Fruit fly (Drosophila melanogaster) whole organism, adult: Measurements from ENCODE around the gene Mnn1.

Source experiments
- CG11617 ChIP-seq: fragments of 200-800 bp; sonication (Bioruptor generic); optimal IDR thresholded peaks from 2 replicates; lab custom pipeline; 2017; ENCODE audit warnings: mild to moderate bottlenecking, missing biosample characterization, missing genetic modification reagents, missing genetic modification characterization
- CG12768 ChIP-seq: fragments of 200-800 bp; sonication (Bioruptor generic); optimal IDR thresholded peaks from 2 replicates; lab custom pipeline; 2017; ENCODE audit warnings: missing biosample characterization, missing genetic modification characterization, mild to moderate bottlenecking, moderate library complexity, missing genetic modification reagents
- CG14711 ChIP-seq: fragments of 200-800 bp; sonication (Bioruptor generic); optimal IDR thresholded peaks from 2 replicates; lab custom pipeline; 2018; ENCODE audit warnings: missing biosample characterization, mild to moderate bottlenecking, missing genetic modification characterization, moderate library complexity
- CG1620 ChIP-seq: fragments of 200-800 bp; sonication (Bioruptor generic); optimal IDR thresholded peaks from 2 replicates; lab custom pipeline; 2016; ENCODE audit warnings: missing biosample characterization, missing genetic modification characterization
- CG33017 ChIP-seq: fragments of 200-800 bp; sonication (Bioruptor generic); optimal IDR thresholded peaks from 2 replicates; lab custom pipeline; 2018; ENCODE audit warnings: missing biosample characterization, mild to moderate bottlenecking, missing genetic modification characterization, moderate library complexity
- CG5204 ChIP-seq: fragments of 200-800 bp; sonication (Bioruptor generic); optimal IDR thresholded peaks from 2 replicates; lab custom pipeline; 2016; ENCODE audit warnings: missing biosample characterization, missing genetic modification characterization
- CG7045 ChIP-seq: fragments of 200-800 bp; sonication (Bioruptor generic); optimal IDR thresholded peaks from 2 replicates; lab custom pipeline; 2017; ENCODE audit warnings: missing biosample characterization, mild to moderate bottlenecking, missing genetic modification characterization
- CG7101 ChIP-seq: fragments of 200-800 bp; sonication (Bioruptor generic); optimal IDR thresholded peaks from 2 replicates; lab custom pipeline; 2018; ENCODE audit warnings: missing biosample characterization, mild to moderate bottlenecking, missing genetic modification characterization, moderate library complexity
- Clk ChIP-seq: fragments of 200-800 bp; sonication (Bioruptor generic); optimal IDR thresholded peaks from 2 replicates; lab custom pipeline; 2017; ENCODE audit warnings: missing biosample characterization, missing genetic modification characterization
- Crg-1 ChIP-seq: fragments of 200-800 bp; sonication (Bioruptor generic); optimal IDR thresholded peaks from 2 replicates; lab custom pipeline; 2016; ENCODE audit warnings: missing biosample characterization, missing genetic modification characterization
- Hr96 ChIP-seq: fragments of 200-800 bp; sonication (Bioruptor generic); optimal IDR thresholded peaks from 2 replicates; lab custom pipeline; 2016; ENCODE audit warnings: missing biosample characterization, missing genetic modification characterization
- Mnt ChIP-seq: fragments of 200-800 bp; sonication (Bioruptor generic); optimal IDR thresholded peaks from 2 replicates; lab custom pipeline; 2016; ENCODE audit warnings: missing biosample characterization, mild to moderate bottlenecking, missing genetic modification characterization
- bab1 ChIP-seq: fragments of 200-800 bp; sonication (Bioruptor generic); optimal IDR thresholded peaks from 3 replicates; lab custom pipeline; 2019; ENCODE audit warnings: missing biosample characterization, mild to moderate bottlenecking, missing genetic modification characterization, moderate library complexity
- cic ChIP-seq: fragments of 200-800 bp; sonication (Bioruptor generic); optimal IDR thresholded peaks from 2 replicates; lab custom pipeline; 2017; ENCODE audit warnings: missing biosample characterization, mild to moderate bottlenecking, missing genetic modification characterization, moderate library complexity
- cnc ChIP-seq, 2 experiments: fragments of >200 bp; optimal IDR thresholded peaks; 2 replicates each; lab custom pipeline; 2017
- kay ChIP-seq: fragments of 200-800 bp; sonication (Bioruptor generic); peaks from one replicate; lab custom pipeline; 2016; ENCODE audit warnings: missing biosample characterization, missing genetic modification characterization, borderline replicate concordance
- ovo ChIP-seq: fragments of 200-800 bp; sonication (Bioruptor generic); optimal IDR thresholded peaks from 2 replicates; lab custom pipeline; 2016; ENCODE audit warnings: missing biosample characterization, missing genetic modification characterization
- pad ChIP-seq: fragments of 200-800 bp; sonication (Bioruptor generic); optimal IDR thresholded peaks from 3 replicates; lab custom pipeline; 2017; ENCODE audit warnings: missing biosample characterization, missing genetic modification characterization, mild to moderate bottlenecking, moderate library complexity, missing genetic modification reagents
- tj ChIP-seq: fragments of 200-800 bp; sonication (Bioruptor generic); optimal IDR thresholded peaks from 3 replicates; lab custom pipeline; 2017; ENCODE audit warnings: missing biosample characterization, mild to moderate bottlenecking, missing genetic modification characterization, moderate library complexity
- toe ChIP-seq: fragments of 200-800 bp; sonication (Bioruptor generic); optimal IDR thresholded peaks from 2 replicates; lab custom pipeline; 2016; ENCODE audit warnings: missing biosample characterization, missing genetic modification characterization

The Mnn1 gene

dm6 chr2L:7028440-7028839 lies 27.7 kb upstream of the Mnn1 start:
- TF ChIP-seq CG12768: peak; percentile 74
- no peak for TF ChIP-seq CG7101 (tag; lab: Kevin White, UChicago)
- TF ChIP-seq cnc (optimal IDR thresholded peaks at IDR 0.05; lab: Kevin White, UChicago): no peak

DNA sequence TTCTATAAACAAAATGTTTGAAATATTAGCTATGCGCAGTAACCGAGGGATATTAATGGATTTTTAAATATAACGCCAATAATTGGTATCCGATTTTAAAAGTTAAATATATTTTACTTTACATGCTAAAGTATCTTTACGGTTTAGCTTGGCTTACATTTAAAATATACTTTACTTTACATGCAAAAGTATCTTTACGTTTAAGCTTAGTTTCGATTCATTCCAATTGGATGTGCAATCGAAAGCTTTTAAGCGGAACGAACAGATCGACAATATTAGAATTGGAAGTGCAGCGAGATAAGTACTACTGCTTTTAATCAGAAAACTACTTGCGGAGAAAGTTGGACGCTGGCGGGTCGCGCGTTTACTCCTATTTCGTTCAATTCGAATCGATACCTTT lies 27.1 kb upstream of the Mnn1 start:
- TF ChIP-seq Mnt (GFP tag; lab: Kevin White, UChicago): no peak
- no peak for TF ChIP-seq bab1 (GFP tag; lab: Kevin White, UChicago)
- no peak for TF ChIP-seq CG1620 (GFP tag; lab: Kevin White, UChicago)
- no peak for TF ChIP-seq cnc (optimal IDR thresholded peaks at IDR 0.05; lab: Kevin White, UChicago)
- TF ChIP-seq CG5204: no peak
- TF ChIP-seq toe (GFP tag; lab: Kevin White, UChicago): no peak
- TF ChIP-seq Crg-1 (GFP tag; lab: Kevin White, UChicago): no peak
- no peak for TF ChIP-seq CG11617 (GFP tag; lab: Kevin White, UChicago)
- no peak for TF ChIP-seq CG33017 (tag; lab: Kevin White, UChicago)
- TF ChIP-seq Clk: no peak
- no peak for TF ChIP-seq ovo (GFP tag; lab: Kevin White, UChicago)
- no peak for TF ChIP-seq CG14711 (tag; lab: Kevin White, UChicago)
- TF ChIP-seq Hr96: no peak
- TF ChIP-seq CG12768: no peak
- TF ChIP-seq tj (GFP tag; lab: Kevin White, UChicago): no peak
- TF ChIP-seq kay (GFP tag; lab: Kevin White, UChicago): no peak
- TF ChIP-seq cic (GFP tag; lab: Kevin White, UChicago): no peak
- no peak for TF ChIP-seq CG7101 (tag; lab: Kevin White, UChicago)
- TF ChIP-seq CG7045 (GFP tag; lab: Kevin White, UChicago): no peak
- no peak for TF ChIP-seq pad (GFP tag; lab: Kevin White, UChicago)

DNA sequence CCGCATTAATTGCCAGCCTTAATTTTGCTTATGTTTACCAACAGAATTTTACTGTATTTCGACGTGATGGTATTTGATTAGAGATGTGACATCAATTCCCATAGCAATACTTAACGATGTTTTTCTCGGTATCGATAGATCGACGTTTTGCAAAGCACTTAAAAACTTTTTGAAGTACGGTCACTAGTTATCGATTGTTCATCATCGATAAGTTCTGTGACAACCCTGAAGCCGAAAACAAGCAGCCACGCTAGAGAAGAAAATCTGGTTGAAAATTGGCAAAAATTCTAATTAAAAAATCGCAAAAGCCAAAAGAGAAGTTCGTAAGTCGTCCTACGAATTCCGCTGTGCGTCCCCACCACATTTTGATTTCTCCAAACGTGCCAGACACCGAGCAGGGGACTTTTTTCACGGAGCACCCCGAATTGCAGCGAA lies 23.6 kb upstream of the Mnn1 start, which contains the start of the genes Rab30 and Caper:
Gene Rab30 (minus strand): TSS at position 90 of the 435 bp plus-strand sequence.
Gene Caper (plus strand): TSS at position 205 of the 435 bp plus-strand sequence.
- TF ChIP-seq Clk (no peak), CG7101 (tag; lab: Kevin White, UChicago) (peak; percentile 67), Mnt (GFP tag; lab: Kevin White, UChicago) (peak; percentile 84), CG12768 (no peak), tj (GFP tag; lab: Kevin White, UChicago) (peak; percentile 72), pad (GFP tag; lab: Kevin White, UChicago) (no peak), cic (GFP tag; lab: Kevin White, UChicago) (peak; percentile 47), toe (GFP tag; lab: Kevin White, UChicago) (no peak), CG14711 (tag; lab: Kevin White, UChicago) (peak; percentile 93), CG11617 (GFP tag; lab: Kevin White, UChicago) (peak; percentile 53), Crg-1 (GFP tag; lab: Kevin White, UChicago) (peak; percentile 73), cnc (optimal IDR thresholded peaks at IDR 0.05; lab: Kevin White, UChicago) (no peak), ovo (GFP tag; lab: Kevin White, UChicago) (peak; percentile 55), CG33017 (tag; lab: Kevin White, UChicago) (no peak), CG7045 (GFP tag; lab: Kevin White, UChicago) (peak; percentile 29), CG5204 (no peak), bab1 (GFP tag; lab: Kevin White, UChicago) (peak; percentile 75), kay (GFP tag; lab: Kevin White, UChicago) (peak; percentile 95), CG1620 (GFP tag; lab: Kevin White, UChicago) (peak; percentile 70), Hr96 (peak; percentile 74)

dm6 chr2L:7033100-7033675 lies 22.9 kb upstream of the Mnn1 start:
- TF ChIP-seq kay (GFP tag; lab: Kevin White, UChicago): peak; percentile 84
- peak; percentile 79 for TF ChIP-seq cic (GFP tag; lab: Kevin White, UChicago)
- TF ChIP-seq CG5204: no peak
- no peak for TF ChIP-seq CG14711 (tag; lab: Kevin White, UChicago)
- TF ChIP-seq CG7045 (GFP tag; lab: Kevin White, UChicago): peak; percentile 54
- peak; percentile 62 for TF ChIP-seq CG1620 (GFP tag; lab: Kevin White, UChicago)
- TF ChIP-seq ovo (GFP tag; lab: Kevin White, UChicago): peak; percentile 3
- no peak for TF ChIP-seq toe (GFP tag; lab: Kevin White, UChicago)
- peak; percentile 53 for TF ChIP-seq CG33017 (tag; lab: Kevin White, UChicago)
- no peak for TF ChIP-seq cnc (optimal IDR thresholded peaks at IDR 0.05; lab: Kevin White, UChicago)
- TF ChIP-seq Clk: peak; percentile 33
- TF ChIP-seq tj (GFP tag; lab: Kevin White, UChicago): peak; percentile 40
- TF ChIP-seq CG7101 (tag; lab: Kevin White, UChicago): peak; percentile 39
- TF ChIP-seq bab1 (GFP tag; lab: Kevin White, UChicago): peak; percentile 34
- peak; percentile 73 for TF ChIP-seq Mnt (GFP tag; lab: Kevin White, UChicago)
- TF ChIP-seq Crg-1 (GFP tag; lab: Kevin White, UChicago): no peak
- TF ChIP-seq CG12768: peak; percentile 41
- peak; percentile 45 for TF ChIP-seq Hr96
- TF ChIP-seq CG11617 (GFP tag; lab: Kevin White, UChicago): peak; percentile 64
- TF ChIP-seq pad (GFP tag; lab: Kevin White, UChicago): peak; percentile 14

DNA sequence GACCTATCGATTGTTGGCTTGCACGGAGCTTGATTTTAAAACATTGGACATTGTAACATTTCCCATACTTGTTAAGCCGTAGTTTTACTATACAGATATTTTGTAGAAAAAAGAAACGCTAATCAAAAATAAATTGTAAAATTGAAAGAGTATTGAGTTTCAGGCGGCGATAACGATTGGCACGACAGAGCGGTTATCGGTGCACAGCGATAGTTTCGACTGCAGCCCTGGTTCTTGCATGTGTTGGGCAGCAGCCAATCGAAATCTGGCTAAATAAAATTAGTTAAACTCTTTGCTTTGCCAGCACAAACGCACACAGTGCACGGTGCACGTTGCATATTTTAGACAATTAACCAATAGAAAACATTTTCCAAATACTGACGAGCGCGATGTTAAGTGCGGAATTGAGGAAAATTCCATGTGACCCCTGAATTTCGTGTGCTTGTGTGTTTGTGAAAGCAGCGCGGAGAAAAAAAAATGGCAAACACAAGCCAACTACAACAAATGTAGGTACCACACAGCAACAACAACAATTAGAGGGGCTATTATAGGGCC lies 18.3 kb upstream of the Mnn1 start, which contains the start of gene milt:
Gene milt (plus strand): TSS at position 51 of the 555 bp plus-strand sequence.
- TF ChIP-seq pad (GFP tag; lab: Kevin White, UChicago): peak; percentile 10
- no peak for TF ChIP-seq CG5204
- TF ChIP-seq CG7045 (GFP tag; lab: Kevin White, UChicago): no peak
- no peak for TF ChIP-seq CG1620 (GFP tag; lab: Kevin White, UChicago)
- TF ChIP-seq Clk: no peak
- TF ChIP-seq cic (GFP tag; lab: Kevin White, UChicago): peak; percentile 48
- TF ChIP-seq toe (GFP tag; lab: Kevin White, UChicago): no peak
- peak; percentile 8 for TF ChIP-seq CG12768
- TF ChIP-seq kay (GFP tag; lab: Kevin White, UChicago): peak; percentile 85
- TF ChIP-seq CG7101 (tag; lab: Kevin White, UChicago): peak; percentile 16
- peak; percentile 45 for TF ChIP-seq tj (GFP tag; lab: Kevin White, UChicago)
- no peak for TF ChIP-seq CG14711 (tag; lab: Kevin White, UChicago)
- TF ChIP-seq CG11617 (GFP tag; lab: Kevin White, UChicago): peak; percentile 29
- TF ChIP-seq Hr96: no peak
- TF ChIP-seq Crg-1 (GFP tag; lab: Kevin White, UChicago): no peak
- no peak for TF ChIP-seq cnc (optimal IDR thresholded peaks at IDR 0.05; lab: Kevin White, UChicago)
- peak; percentile 94 for TF ChIP-seq Mnt (GFP tag; lab: Kevin White, UChicago)
- no peak for TF ChIP-seq ovo (GFP tag; lab: Kevin White, UChicago)
- no peak for TF ChIP-seq bab1 (GFP tag; lab: Kevin White, UChicago)
- no peak for TF ChIP-seq CG33017 (tag; lab: Kevin White, UChicago)
